Worm (Caenorhabditis elegans) whole organism, midembryonic: ENCODE measurements around the gene C03C10.7.

ENCODE experiments used
- T22C8.4 ChIP-seq: fragments of 200-800 bp; sonication (Bioruptor generic); IDR thresholded peaks from 2 replicates; pipeline ENCODE4 v1.3.6; 2022; ENCODE audit warnings: missing genetic modification characterization, missing compliant biosample characterization
- cog-1 ChIP-seq: sonication (generic microtip); optimal IDR thresholded peaks from 2 replicates; lab custom pipeline; 2016; ENCODE audit warnings: missing genetic modification characterization, missing compliant biosample characterization
- med-1 ChIP-seq: sonication (generic microtip); optimal IDR thresholded peaks from 2 replicates; lab custom pipeline; 2017; ENCODE audit warnings: missing genetic modification characterization, mild to moderate bottlenecking, missing compliant biosample characterization, antibody characterized with exemption, missing genetic modification reagents; ENCODE audit not compliant: insufficient read depth

DNA sequence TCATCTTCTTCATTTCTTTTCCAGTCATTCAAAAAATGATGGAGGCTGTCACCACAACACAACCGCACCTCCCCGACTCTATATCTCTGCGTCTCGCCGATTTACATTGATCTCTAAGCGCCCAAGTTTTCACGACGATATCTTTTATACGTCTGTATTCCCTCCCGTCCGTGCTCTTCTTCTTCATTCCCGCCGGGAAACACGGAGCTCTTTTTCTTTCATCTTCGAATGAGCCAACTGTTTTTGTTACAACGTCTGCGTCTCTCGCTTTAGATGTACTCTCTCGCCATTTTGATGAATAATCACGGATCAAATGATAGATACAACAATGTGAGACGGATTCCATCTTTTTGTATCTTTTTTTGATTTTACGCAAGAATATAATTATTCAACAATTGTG lies 17.7 kb downstream of the C03C10.7 start:
- no peak for TF ChIP-seq med-1 (GFP tag; lab: Kevin White, UChicago)
- no peak for TF ChIP-seq T22C8.4 (GFP tag; lab: Robert Waterston, UW)
- TF ChIP-seq cog-1 (tag; lab: Kevin White, UChicago): no peak
